Fruit fly (Drosophila melanogaster) whole organism, wandering third instar larva: ENCODE results near the gene Xe7.

ENCODE experiments used
- Abd-B ChIP-seq: fragments of >200 bp; optimal IDR thresholded peaks from 2 replicates; lab custom pipeline; 2017; ENCODE audit warnings: missing biosample characterization, missing genetic modification characterization
- CG32264 ChIP-seq: fragments of 200-800 bp; sonication (Bioruptor generic); optimal IDR thresholded peaks from 2 replicates; lab custom pipeline; 2016; ENCODE audit warnings: missing biosample characterization, missing genetic modification characterization
- CG9705 ChIP-seq: fragments of 200-800 bp; sonication (Bioruptor generic); optimal IDR thresholded peaks from 2 replicates; lab custom pipeline; 2018; ENCODE audit warnings: missing biosample characterization, mild to moderate bottlenecking, missing genetic modification characterization
- CrebA ChIP-seq: fragments of 200-800 bp; sonication (Bioruptor generic); optimal IDR thresholded peaks from 2 replicates; lab custom pipeline; 2016; ENCODE audit warnings: missing biosample characterization, mild to moderate bottlenecking, missing genetic modification characterization, borderline replicate concordance
- Dfd ChIP-seq: fragments of >200 bp; optimal IDR thresholded peaks from 2 replicates; lab custom pipeline; 2017; ENCODE audit warnings: missing biosample characterization, missing genetic modification characterization
- Dif ChIP-seq: fragments of 200-275, 200-300 bp; sonication (Bioruptor generic); optimal IDR thresholded peaks from 2 replicates; lab custom pipeline; 2018; ENCODE audit warnings: missing biosample characterization, missing genetic modification characterization; ENCODE audit not compliant: partially characterized antibody
- GATAd ChIP-seq: sonication (Bioruptor generic); optimal IDR thresholded peaks from 2 replicates; lab custom pipeline; 2016; ENCODE audit warnings: missing biosample characterization, missing genetic modification characterization
- HLH106 ChIP-seq: fragments of 200-800 bp; optimal IDR thresholded peaks from 3 replicates; lab custom pipeline; 2019; ENCODE audit warnings: missing biosample characterization, mild to moderate bottlenecking, missing genetic modification characterization, moderate library complexity
- Hnf4 ChIP-seq: fragments of 200-800 bp; sonication (Bioruptor generic); optimal IDR thresholded peaks from 2 replicates; lab custom pipeline; 2016; ENCODE audit warnings: missing biosample characterization, mild to moderate bottlenecking, missing genetic modification characterization
- Hr78 ChIP-seq: fragments of >200 bp; optimal IDR thresholded peaks from 2 replicates; lab custom pipeline; 2017; ENCODE audit warnings: missing biosample characterization, missing genetic modification characterization
- Hr83 ChIP-seq: fragments of 200-300 bp; sonication (Bioruptor generic); optimal IDR thresholded peaks from 2 replicates; lab custom pipeline; 2016; ENCODE audit warnings: missing biosample characterization, mild to moderate bottlenecking, missing genetic modification characterization, moderate library complexity; ENCODE audit not compliant: poor library complexity, severe bottlenecking
- Jra ChIP-seq: sonication (Bioruptor generic); optimal IDR thresholded peaks from 2 replicates; lab custom pipeline; 2016; ENCODE audit warnings: missing biosample characterization, missing genetic modification characterization
- Mio ChIP-seq: sonication (Bioruptor generic); optimal IDR thresholded peaks from 2 replicates; lab custom pipeline; 2016; ENCODE audit warnings: missing biosample characterization, missing genetic modification characterization
- Myc ChIP-seq: fragments of >200 bp; optimal IDR thresholded peaks from 2 replicates; lab custom pipeline; 2017
- N ChIP-seq: fragments of >200 bp; optimal IDR thresholded peaks from 2 replicates; lab custom pipeline; 2018; ENCODE audit warnings: missing biosample characterization, missing external identifiers, missing genetic modification characterization
- OdsH ChIP-seq: fragments of 200-800 bp; sonication (Bioruptor generic); optimal IDR thresholded peaks from 2 replicates; lab custom pipeline; 2016; ENCODE audit warnings: missing biosample characterization, mild to moderate bottlenecking, missing genetic modification characterization
- Rel ChIP-seq, 2 experiments: fragments of 200-800 bp; sonication (Bioruptor generic) in 1 of 2; optimal IDR thresholded peaks; 2 replicates in 1 of 2; 3 replicates in 1 of 2; lab custom pipeline; 2016 to 2019; ENCODE audit warnings: mild to moderate bottlenecking in 2 of 2, missing biosample characterization in 2 of 2, missing genetic modification characterization in 2 of 2, moderate library complexity in 1 of 2
- Sp1 ChIP-seq: fragments of 200-800 bp; sonication (Bioruptor generic); optimal IDR thresholded peaks from 3 replicates; lab custom pipeline; 2019; ENCODE audit warnings: missing biosample characterization, mild to moderate bottlenecking, missing genetic modification characterization, moderate library complexity
- Vsx2 ChIP-seq: fragments of 200-300, 225-300 bp; sonication (Bioruptor generic); optimal IDR thresholded peaks from 2 replicates; lab custom pipeline; 2018; ENCODE audit warnings: missing biosample characterization, missing genetic modification characterization; ENCODE audit not compliant: partially characterized antibody
- br ChIP-seq: fragments of 200-800 bp; sonication (Bioruptor generic); optimal IDR thresholded peaks from 2 replicates; lab custom pipeline; 2016; ENCODE audit warnings: missing biosample characterization, missing genetic modification characterization
- brk ChIP-seq: fragments of 200-800 bp; sonication (Bioruptor generic); optimal IDR thresholded peaks from 2 replicates; lab custom pipeline; 2016; ENCODE audit warnings: missing biosample characterization, mild to moderate bottlenecking, missing genetic modification characterization
- dl ChIP-seq, 2 experiments: fragments of 175-275, 200-275 bp in 1 of 2; fragments of 200-275 bp in 1 of 2; sonication (Bioruptor generic); optimal IDR thresholded peaks; lab custom pipeline; 2018; ENCODE audit warnings: mild to moderate bottlenecking in 2 of 2, missing biosample characterization in 2 of 2, missing genetic modification characterization in 2 of 2, moderate library complexity in 2 of 2; ENCODE audit not compliant: partially characterized antibody in 2 of 2, insufficient read depth in 1 of 2
- dmrt93B ChIP-seq: fragments of 200-800 bp; sonication (Bioruptor generic); optimal IDR thresholded peaks from 2 replicates; lab custom pipeline; 2018; ENCODE audit warnings: missing biosample characterization, mild to moderate bottlenecking, missing genetic modification characterization
- dsf ChIP-seq: sonication (Bioruptor generic); optimal IDR thresholded peaks from 2 replicates; lab custom pipeline; 2016; ENCODE audit warnings: missing biosample characterization, missing genetic modification characterization, borderline replicate concordance
- ey ChIP-seq: fragments of 200-800 bp; sonication (Bioruptor generic); optimal IDR thresholded peaks from 2 replicates; lab custom pipeline; 2016; ENCODE audit warnings: missing biosample characterization, missing genetic modification characterization
- foxo ChIP-seq, 2 experiments: fragments of 200-800 bp; sonication (Bioruptor generic); optimal IDR thresholded peaks; 2 replicates in 1 of 2; 3 replicates in 1 of 2; lab custom pipeline; 2016 to 2017; ENCODE audit warnings: missing biosample characterization in 2 of 2, missing genetic modification characterization in 2 of 2
- fru ChIP-seq: fragments of 200-800 bp; sonication (Bioruptor generic); optimal IDR thresholded peaks from 3 replicates; lab custom pipeline; 2016; ENCODE audit warnings: missing biosample characterization, mild to moderate bottlenecking, missing genetic modification characterization
- h ChIP-seq: fragments of 200-800 bp; sonication (Bioruptor generic); optimal IDR thresholded peaks from 3 replicates; lab custom pipeline; 2016; ENCODE audit warnings: missing biosample characterization, mild to moderate bottlenecking, missing genetic modification characterization
- jim ChIP-seq: fragments of 175-275, 200-325 bp; sonication (Bioruptor generic); optimal IDR thresholded peaks from 2 replicates; lab custom pipeline; 2016; ENCODE audit warnings: missing biosample characterization, mild to moderate bottlenecking, missing genetic modification characterization
- lola ChIP-seq: fragments of >200 bp; optimal IDR thresholded peaks from 2 replicates; lab custom pipeline; 2017; ENCODE audit warnings: missing biosample characterization, missing genetic modification characterization
- pan ChIP-seq: fragments of >200 bp; optimal IDR thresholded peaks from 2 replicates; lab custom pipeline; 2017
- psq ChIP-seq: fragments of 200-800 bp; sonication (Bioruptor generic); optimal IDR thresholded peaks from 3 replicates; lab custom pipeline; 2017; ENCODE audit warnings: missing biosample characterization, mild to moderate bottlenecking, missing genetic modification characterization, moderate library complexity
- rgr ChIP-seq: fragments of 200-800 bp; sonication (Bioruptor generic); optimal IDR thresholded peaks from 3 replicates; lab custom pipeline; 2016; ENCODE audit warnings: missing biosample characterization, mild to moderate bottlenecking, missing genetic modification characterization
- sage ChIP-seq: fragments of 200-800 bp; sonication (Bioruptor generic); optimal IDR thresholded peaks from 2 replicates; lab custom pipeline; 2016; ENCODE audit warnings: missing biosample characterization, mild to moderate bottlenecking, missing genetic modification characterization
- sv ChIP-seq: fragments of 200-800 bp; sonication (Bioruptor generic); optimal IDR thresholded peaks from 3 replicates; lab custom pipeline; 2016; ENCODE audit warnings: missing biosample characterization, missing genetic modification characterization
- tai ChIP-seq: sonication (Bioruptor generic); optimal IDR thresholded peaks from 2 replicates; lab custom pipeline; 2016; ENCODE audit warnings: missing biosample characterization, missing genetic modification characterization
- usp ChIP-seq: fragments of >200 bp; optimal IDR thresholded peaks from 2 replicates; lab custom pipeline; 2017; ENCODE audit warnings: missing biosample characterization, missing genetic modification characterization
- woc ChIP-seq: sonication (Bioruptor generic); optimal IDR thresholded peaks from 2 replicates; lab custom pipeline; 2016; ENCODE audit warnings: missing biosample characterization, mild to moderate bottlenecking, missing genetic modification characterization

The Xe7 gene

dm6 chr3R:5624115-5624878 is 44.8 kb downstream of the Xe7 start, which contains the start of the genes Dph4, Spec2 and RpL13A (continued):
- TF ChIP-seq Sp1 (GFP tag; lab: Kevin White, UChicago) (peak; percentile 93), Hr83 (GFP tag; lab: Kevin White, UChicago) (peak; percentile 96), Hnf4 (GFP tag; lab: Kevin White, UChicago) (no peak), OdsH (peak; percentile 84), CG32264 (GFP tag; lab: Kevin White, UChicago) (peak; percentile 69), Dif (GFP tag; lab: Kevin White, UChicago) (no peak), usp (no peak), tai (GFP tag; lab: Kevin White, UChicago) (no peak)

- no peak for TF ChIP-seq tai (GFP tag; lab: Kevin White, UChicago)
- peak; percentile 89 for TF ChIP-seq Hnf4 (GFP tag; lab: Kevin White, UChicago)
- TF ChIP-seq Sp1 (GFP tag; lab: Kevin White, UChicago): peak; percentile 70
- TF ChIP-seq jim: peak; percentile 75
- TF ChIP-seq h: peak; percentile 80
- peak; percentile 33 for TF ChIP-seq ey
- TF ChIP-seq psq: no peak
- TF ChIP-seq N (GFP tag; lab: Kevin White, UChicago): no peak
- TF ChIP-seq Mio (GFP tag; lab: Kevin White, UChicago): peak; percentile 12
- TF ChIP-seq Vsx2 (GFP tag; lab: Kevin White, UChicago): no peak
- no peak for TF ChIP-seq Hr78 (GFP tag; lab: Kevin White, UChicago)
- no peak for TF ChIP-seq Dif (GFP tag; lab: Kevin White, UChicago)
- no peak for TF ChIP-seq Myc (lab: Kevin White, UChicago)
- peak; percentile 82 for TF ChIP-seq brk
- TF ChIP-seq dmrt93B (GFP tag; lab: Kevin White, UChicago): peak; percentile 36
- TF ChIP-seq Jra (GFP tag; lab: Kevin White, UChicago): peak; percentile 87
- peak; percentile 28 for TF ChIP-seq HLH106 (tag; lab: Kevin White, UChicago)
- TF ChIP-seq Dfd (GFP tag; lab: Kevin White, UChicago): no peak
- TF ChIP-seq usp: no peak
- TF ChIP-seq sage (GFP tag; lab: Kevin White, UChicago): peak; percentile 42
- peak; percentile 72 for TF ChIP-seq fru (GFP tag; lab: Kevin White, UChicago)
- TF ChIP-seq br (GFP tag; lab: Kevin White, UChicago): peak; percentile 71
- peak; percentile 62 for TF ChIP-seq CG32264 (GFP tag; lab: Kevin White, UChicago)
- TF ChIP-seq Abd-B: no peak
- TF ChIP-seq CrebA: no peak
- peak; percentile 14 for TF ChIP-seq sv (GFP tag; lab: Kevin White, UChicago)
- TF ChIP-seq foxo (GFP tag; optimal IDR thresholded peaks at IDR 0.05; lab: Kevin White, UChicago): peak; percentile 21 to 68
- TF ChIP-seq dsf (GFP tag; lab: Kevin White, UChicago): peak; percentile 41
- no peak for TF ChIP-seq lola (GFP tag; lab: Kevin White, UChicago)
- peak; percentile 97 for TF ChIP-seq Hr83 (GFP tag; lab: Kevin White, UChicago)
- no peak for TF ChIP-seq pan (lab: Kevin White, UChicago)
- TF ChIP-seq rgr: peak; percentile 84
- TF ChIP-seq GATAd (GFP tag; lab: Kevin White, UChicago): no peak
- peak; percentile 79 for TF ChIP-seq OdsH
- peak; percentile 36 for TF ChIP-seq woc (GFP tag; lab: Kevin White, UChicago)
- TF ChIP-seq CG9705: peak; percentile 66
- no peak for TF ChIP-seq dl (GFP tag; optimal IDR thresholded peaks at IDR 0.05; lab: Kevin White, UChicago; ENCODE audit: insufficient read depth in 1 of 2, partially characterized antibody in 2 of 2)
- TF ChIP-seq Rel (GFP tag; optimal IDR thresholded peaks at IDR 0.05; lab: Kevin White, UChicago): no peak
- TF ChIP-seq Rel (tag; optimal IDR thresholded peaks at IDR 0.05; lab: Kevin White, UChicago): peak; percentile 25
Observed at dm6 chr3R:5622985-5623630, 46.0 kb downstream of the Xe7 start.
